Fruit fly (Drosophila melanogaster) whole organism: ENCODE data around the gene Prp16.

Experiments
- CG8478 ChIP-seq: fragments of >200 bp; optimal IDR thresholded peaks from 2 replicates; lab custom pipeline; 2018; ENCODE audit warnings: inconsistent platforms
- Dll ChIP-seq: fragments of >200 bp; optimal IDR thresholded peaks from 2 replicates; lab custom pipeline; 2017
- EcR ChIP-seq, 2 experiments: fragments of >200 bp; optimal IDR thresholded peaks; 2 replicates each; lab custom pipeline; 2017; ENCODE audit warnings: missing biosample characterization in 2 of 2, missing genetic modification characterization in 2 of 2, missing genetic modification reagents in 2 of 2
- pan ChIP-seq: fragments of >200 bp; optimal IDR thresholded peaks from 2 replicates; lab custom pipeline; 2017
- psq ChIP-seq: fragments of >200 bp; optimal IDR thresholded peaks from 2 replicates; lab custom pipeline; 2017
- usp ChIP-seq: fragments of >200 bp; optimal IDR thresholded peaks from 2 replicates; lab custom pipeline; 2017; ENCODE audit warnings: missing biosample characterization, missing genetic modification characterization, mixed read lengths

DNA sequence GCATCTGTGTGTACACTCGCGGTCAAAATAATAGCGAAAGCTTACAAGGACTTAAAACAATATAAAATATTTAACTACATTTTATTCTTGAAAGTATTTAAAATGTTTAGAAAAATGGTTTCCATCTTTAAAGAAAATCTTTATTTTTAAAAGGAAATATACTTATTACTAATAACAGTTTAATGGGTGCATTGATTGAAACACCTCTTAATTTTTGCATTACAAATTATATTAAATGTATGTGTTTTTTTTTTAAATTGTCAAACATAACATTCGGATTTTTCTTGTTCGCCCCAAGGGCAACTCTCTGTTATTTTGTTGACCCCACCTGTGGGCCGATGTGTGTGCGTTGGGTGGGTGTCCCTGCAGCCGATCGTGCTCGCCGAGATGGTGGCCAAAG is 47.5 kb upstream of the Prp16 start:
- TF ChIP-seq psq (no peak), pan (lab: Kevin White, UChicago) (no peak), Dll (lab: Kevin White, UChicago) (no peak), EcR (GFP tag; optimal IDR thresholded peaks at IDR 0.05; lab: Kevin White, UChicago) (no peak), usp (GFP tag; lab: Kevin White, UChicago) (no peak), CG8478 (lab: Kevin White, UChicago) (no peak)
